Worm (Caenorhabditis elegans): ENCODE measurements around the gene F25E5.9.

F25E5.9 gene

DNA sequence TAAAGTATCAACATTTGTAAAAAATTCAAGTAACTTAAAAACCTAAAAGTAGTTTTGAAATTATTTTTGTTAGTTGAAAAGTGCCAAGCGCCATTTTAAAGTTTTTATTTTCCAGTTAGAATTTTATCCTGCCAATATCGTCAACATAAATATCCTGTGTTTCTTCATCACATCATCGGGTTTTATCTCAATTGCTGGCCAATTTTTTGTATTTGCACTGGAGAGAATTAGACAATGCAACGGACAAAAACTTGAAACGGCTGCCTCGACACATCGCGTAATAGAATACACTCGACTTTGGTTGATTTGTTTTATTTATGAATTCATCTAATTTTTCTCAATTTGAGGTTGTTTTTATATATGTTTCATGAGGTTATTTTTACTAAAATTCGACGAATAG lies 17.3 kb upstream of the F25E5.9 start, which contains the start of gene F25E5.2:
TSS of gene F25E5.2 (plus strand) at position 301 of the 400 bp plus-strand sequence.
- TF ChIP-seq elt-1 (tag; optimal IDR thresholded peaks at IDR 0.05; ENCODE audit: borderline replicate concordance, insufficient read depth), result no peak
- no peak for TF ChIP-seq nhr-12 (tag; optimal IDR thresholded peaks at IDR 0.05)
- no peak for TF ChIP-seq sptf-1 (tag; optimal IDR thresholded peaks at IDR 0.05)
- no peak for TF ChIP-seq mls-2 (tag; optimal IDR thresholded peaks at IDR 0.05)
- no peak for TF ChIP-seq M03D4.4 (tag; optimal IDR thresholded peaks at IDR 0.05)
- no peak for TF ChIP-seq unc-39 (tag; optimal IDR thresholded peaks at IDR 0.05)
- no peak for TF ChIP-seq blmp-1 (tag; optimal IDR thresholded peaks at IDR 0.05)
- TF ChIP-seq drap-1 (GFP tag; optimal IDR thresholded peaks at IDR 0.05), result no peak
- TF ChIP-seq pha-4 (tag; optimal IDR thresholded peaks at IDR 0.05), result no peak
- TF ChIP-seq bed-3 (GFP tag; optimal IDR thresholded peaks at IDR 0.05), result no peak
- TF ChIP-seq ham-2 (GFP tag; optimal IDR thresholded peaks at IDR 0.05), result no peak
- TF ChIP-seq ceh-43 (GFP tag; optimal IDR thresholded peaks at IDR 0.05), result no peak
- no peak for TF ChIP-seq lin-32 (GFP tag; optimal IDR thresholded peaks at IDR 0.05)
- no peak for TF ChIP-seq nhr-28 (tag; optimal IDR thresholded peaks at IDR 0.05)
- TF ChIP-seq lin-13 (tag; optimal IDR thresholded peaks at IDR 0.05), result no peak

DNA sequence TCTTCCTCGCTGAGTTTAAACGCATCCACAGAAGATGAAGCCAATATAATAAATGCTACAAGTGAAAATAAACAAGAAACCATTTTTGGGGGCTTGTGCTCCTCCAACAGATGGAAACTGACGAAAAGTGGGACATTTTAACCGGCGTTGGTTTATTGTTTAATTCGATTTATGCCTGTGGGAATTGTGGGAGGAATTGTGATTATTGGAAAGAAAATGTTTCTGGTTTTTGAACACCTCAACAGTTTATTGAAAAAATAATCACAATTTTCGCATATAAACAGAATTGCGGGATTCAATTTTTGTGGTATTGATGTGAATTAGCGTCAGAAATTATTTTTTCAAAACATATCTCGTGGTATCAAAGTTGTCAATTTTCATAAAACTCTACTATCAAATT lies 16.5 kb upstream of the F25E5.9 start, which contains the start of gene try-8:
TSS of gene try-8 (minus strand) at position 101 of the 400 bp plus-strand sequence.
- TF ChIP-seq pha-4 (tag; optimal IDR thresholded peaks at IDR 0.05), result no peak
- no peak for TF ChIP-seq nhr-12 (tag; optimal IDR thresholded peaks at IDR 0.05)
- TF ChIP-seq nhr-76 (tag; optimal IDR thresholded peaks at IDR 0.05), result no peak
- no peak for TF ChIP-seq flh-1 (GFP tag; optimal IDR thresholded peaks at IDR 0.05)
- no peak for TF ChIP-seq cnd-1 (tag; optimal IDR thresholded peaks at IDR 0.05)

DNA sequence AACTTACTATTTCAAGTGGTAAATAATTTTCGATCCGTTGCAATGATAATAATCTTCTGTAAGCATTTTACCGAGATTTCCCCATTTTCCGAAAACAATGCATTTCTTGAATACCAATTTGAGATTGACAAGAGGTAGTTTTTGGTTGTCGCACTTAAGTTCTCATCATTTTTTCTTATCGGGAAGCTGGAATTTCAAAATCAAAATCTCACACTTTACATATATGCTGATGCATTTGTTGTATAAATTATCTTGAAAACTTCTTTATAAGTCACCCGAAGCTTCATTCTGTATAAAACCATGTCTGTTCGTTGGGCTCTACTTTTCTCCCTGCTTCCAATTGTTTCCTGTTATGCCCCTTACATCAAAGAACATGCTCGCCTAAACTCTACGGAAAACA lies 13.7 kb upstream of the F25E5.9 start, which contains the start of gene try-11:
TSS of gene try-11 (plus strand) at position 301 of the 400 bp plus-strand sequence.
- no peak for TF ChIP-seq zip-8 (tag; optimal IDR thresholded peaks at IDR 0.05)
- no peak for TF ChIP-seq mls-2 (tag; optimal IDR thresholded peaks at IDR 0.05)
- TF ChIP-seq hlh-1 (tag; optimal IDR thresholded peaks at IDR 0.05), result no peak
- no peak for TF ChIP-seq drap-1 (GFP tag; optimal IDR thresholded peaks at IDR 0.05)
- TF ChIP-seq ztf-11 (tag; optimal IDR thresholded peaks at IDR 0.05), result no peak
- no peak for TF ChIP-seq pha-4 (tag; optimal IDR thresholded peaks at IDR 0.05)
- TF ChIP-seq lin-13 (tag; optimal IDR thresholded peaks at IDR 0.05), result no peak
- no peak for TF ChIP-seq nhr-28 (tag; optimal IDR thresholded peaks at IDR 0.05)
- no peak for TF ChIP-seq ham-2 (GFP tag; optimal IDR thresholded peaks at IDR 0.05)
- no peak for TF ChIP-seq nhr-12 (tag; optimal IDR thresholded peaks at IDR 0.05)
- TF ChIP-seq flh-1 (GFP tag; optimal IDR thresholded peaks at IDR 0.05), result no peak
- TF ChIP-seq sem-2 (GFP tag; optimal IDR thresholded peaks at IDR 0.05), result no peak
- TF ChIP-seq ceh-83 (GFP tag; optimal IDR thresholded peaks at IDR 0.05), result no peak
- TF ChIP-seq blmp-1 (tag; optimal IDR thresholded peaks at IDR 0.05), result no peak
- TF ChIP-seq mab-5 (tag; optimal IDR thresholded peaks at IDR 0.05), result no peak
- no peak for TF ChIP-seq ces-1 (GFP tag; optimal IDR thresholded peaks at IDR 0.05)
- TF ChIP-seq nhr-2 (tag; optimal IDR thresholded peaks at IDR 0.05), result no peak
- no peak for TF ChIP-seq mep-1 (tag; optimal IDR thresholded peaks at IDR 0.05)

DNA sequence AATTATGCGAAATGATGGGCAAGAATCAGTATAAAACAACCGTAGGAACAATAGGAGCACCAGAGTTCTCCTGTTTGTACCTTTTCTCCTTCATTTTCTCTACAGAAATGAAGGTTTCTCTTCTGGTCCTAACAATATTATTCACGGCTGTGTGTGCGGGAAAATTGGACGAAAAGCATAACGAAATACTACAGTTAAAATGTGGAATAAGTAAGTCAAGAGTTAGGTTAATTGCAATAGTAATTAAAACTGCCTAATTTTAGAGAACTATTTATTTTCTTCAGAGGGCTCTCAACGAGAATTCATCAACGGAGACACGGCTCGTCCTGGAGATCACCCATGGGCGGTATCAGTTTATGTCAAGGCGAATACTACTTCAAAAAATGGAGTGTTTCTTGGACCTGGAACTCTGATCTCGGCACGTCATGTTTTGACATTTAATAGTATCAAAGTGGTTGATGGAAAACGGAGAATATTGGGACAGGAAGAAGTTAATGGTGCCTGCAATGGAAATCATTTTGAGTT lies 11.6 kb upstream of the F25E5.9 start, which contains the start of gene try-12:
TSS of gene try-12 (plus strand) at position 51 of the 525 bp plus-strand sequence.
- no peak for TF ChIP-seq ztf-11 (tag; optimal IDR thresholded peaks at IDR 0.05)
- no peak for TF ChIP-seq nhr-237 (tag; optimal IDR thresholded peaks at IDR 0.05)
- no peak for TF ChIP-seq lin-13 (tag; optimal IDR thresholded peaks at IDR 0.05)
- no peak for TF ChIP-seq nhr-28 (tag; optimal IDR thresholded peaks at IDR 0.05)
- TF ChIP-seq zip-8 (tag; optimal IDR thresholded peaks at IDR 0.05), result no peak
- no peak for TF ChIP-seq pha-4 (tag; optimal IDR thresholded peaks at IDR 0.05)
- no peak for TF ChIP-seq sem-2 (GFP tag; optimal IDR thresholded peaks at IDR 0.05)
- TF ChIP-seq nhr-76 (tag; optimal IDR thresholded peaks at IDR 0.05), result no peak
- TF ChIP-seq ces-1 (GFP tag; optimal IDR thresholded peaks at IDR 0.05), result no peak
- no peak for TF ChIP-seq unc-62 (GFP tag; optimal IDR thresholded peaks at IDR 0.05)
- no peak for TF ChIP-seq nhr-12 (tag; optimal IDR thresholded peaks at IDR 0.05)
- no peak for TF ChIP-seq lin-32 (GFP tag; optimal IDR thresholded peaks at IDR 0.05)
- TF ChIP-seq flh-1 (GFP tag; optimal IDR thresholded peaks at IDR 0.05), result no peak
- no peak for TF ChIP-seq lsy-2 (tag; optimal IDR thresholded peaks at IDR 0.05)
- no peak for TF ChIP-seq mep-1 (tag; optimal IDR thresholded peaks at IDR 0.05)

DNA sequence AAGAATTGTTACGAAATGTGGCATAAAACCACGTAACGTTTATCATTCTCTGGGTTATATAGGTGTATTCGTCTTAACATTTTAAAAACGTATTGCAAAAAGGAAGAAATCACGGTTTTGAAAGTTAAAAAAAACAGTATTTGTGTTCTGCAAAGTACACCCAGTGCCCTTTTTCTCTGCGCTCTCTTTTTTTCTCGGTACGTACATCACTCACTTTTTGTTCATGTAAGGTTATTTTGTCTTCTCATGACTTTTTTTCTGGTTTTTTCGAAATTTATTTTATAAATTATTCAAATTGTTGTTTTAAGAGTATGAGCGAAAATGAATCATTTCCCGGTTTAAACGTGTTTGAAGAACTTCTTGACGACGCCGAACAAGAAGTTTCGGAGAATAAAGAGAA lies 9.2 kb upstream of the F25E5.9 start, which contains the start of gene F25E5.5:
TSS of gene F25E5.5 (plus strand) at position 301 of the 400 bp plus-strand sequence.
- no peak for TF ChIP-seq zip-8 (tag; optimal IDR thresholded peaks at IDR 0.05)
- no peak for TF ChIP-seq snpc-4 (tag; optimal IDR thresholded peaks at IDR 0.05)
- no peak for TF ChIP-seq bed-3 (GFP tag; optimal IDR thresholded peaks at IDR 0.05)
- no peak for TF ChIP-seq blmp-1 (tag; optimal IDR thresholded peaks at IDR 0.05)
